Worm (Caenorhabditis elegans): ENCODE results near the gene unc-132.

Gene unc-132

DNA sequence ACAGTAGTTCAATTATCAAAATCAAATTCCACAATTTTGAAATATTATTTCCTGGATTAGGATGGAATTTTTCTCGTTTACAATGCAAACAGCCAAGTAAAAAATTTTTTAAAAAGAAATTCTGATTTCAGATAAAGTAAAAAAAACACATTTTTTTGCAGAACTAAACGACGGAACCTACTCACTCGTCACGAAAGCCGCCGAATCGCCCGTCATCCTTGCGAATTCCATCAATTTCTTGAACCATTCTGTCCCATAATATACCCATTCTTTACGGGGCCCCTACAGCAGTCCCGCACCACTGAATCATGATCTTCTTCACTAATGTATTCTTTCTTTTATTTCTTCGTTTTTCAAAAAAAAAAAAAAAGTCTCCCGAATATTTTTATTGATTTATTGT, 25.3 kb downstream of the unc-132 start:
- TF ChIP-seq rbr-2 (tag; optimal IDR thresholded peaks at IDR 0.05) = peak; percentile 3
- no peak for TF ChIP-seq nhr-28 (tag; optimal IDR thresholded peaks at IDR 0.05)
- 0 out of 2 replicates have a peak, but pooled peaks have one; percentile 3 for TF ChIP-seq lin-38 (GFP tag; IDR thresholded peaks at IDR 0.05)
- no peak for TF ChIP-seq zfp-2 (tag; optimal IDR thresholded peaks at IDR 0.05)
- TF ChIP-seq mxl-2 (GFP tag; conservative IDR thresholded peaks at IDR 0.05) = no peak
- TF ChIP-seq fkh-10 (GFP tag; optimal IDR thresholded peaks at IDR 0.05) = no peak
- TF ChIP-seq F37D6.2 (tag; optimal IDR thresholded peaks at IDR 0.05) = peak; percentile 48
- TF ChIP-seq arid-1 (GFP tag; conservative IDR thresholded peaks at IDR 0.05) = peak; percentile 26; the same call in 1 of the 2 replicates
- TF ChIP-seq spr-3 (GFP tag; optimal IDR thresholded peaks at IDR 0.05) = peak; percentile 9
- TF ChIP-seq cey-2 (tag; optimal IDR thresholded peaks at IDR 0.05; ENCODE audit: borderline replicate concordance, insufficient read depth) = no peak
- TF ChIP-seq mes-2 (tag; optimal IDR thresholded peaks at IDR 0.05; ENCODE audit: poor library complexity, severe bottlenecking) = peak; percentile 17
- no peak for TF ChIP-seq F10B5.3 (tag; optimal IDR thresholded peaks at IDR 0.05)
- TF ChIP-seq skn-1 (tag; optimal IDR thresholded peaks at IDR 0.05) = no peak
- TF ChIP-seq hmg-1.1 (GFP tag; IDR thresholded peaks at IDR 0.05) = 0 out of 2 replicates have a peak, but pooled peaks have one; percentile 10

DNA sequence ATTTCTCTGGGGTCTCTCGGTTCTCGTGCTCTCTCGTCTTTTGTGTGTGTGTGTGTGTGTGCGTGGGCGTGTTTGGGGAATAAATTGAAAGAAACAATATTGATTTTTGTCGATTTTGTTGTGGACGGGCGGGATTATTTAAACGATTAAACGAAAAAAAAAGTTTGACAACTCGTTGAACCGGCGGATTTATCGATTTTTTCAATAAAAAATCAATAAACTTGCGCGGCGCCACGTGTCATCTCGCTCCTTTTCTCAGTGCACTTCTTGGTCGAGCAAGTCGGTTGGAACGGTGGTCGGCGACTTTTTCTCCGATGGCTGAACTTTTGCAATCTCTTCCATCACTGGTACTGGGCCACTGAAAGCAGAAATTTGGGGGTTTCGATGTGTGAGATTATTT, 26.0 kb downstream of the unc-132 start:
- TF ChIP-seq hmg-1.1 (GFP tag; IDR thresholded peaks at IDR 0.05) (0 out of 2 replicates have a peak, but pooled peaks have one; percentile 24), ceh-28 (tag; optimal IDR thresholded peaks at IDR 0.05) (peak; percentile 57), egl-43 (GFP tag; IDR thresholded peaks at IDR 0.05) (no peak), unc-62 (GFP tag; optimal IDR thresholded peaks at IDR 0.05 in 1 of 2) (peak in 1 of 2 experiments; percentile 0), unc-62 (tag; optimal IDR thresholded peaks at IDR 0.05) (no peak), ama-1 (optimal IDR thresholded peaks at IDR 0.05) (no peak), lsy-2 (tag; optimal IDR thresholded peaks at IDR 0.05) (peak in 1 of 2 experiments; percentile 6)

DNA sequence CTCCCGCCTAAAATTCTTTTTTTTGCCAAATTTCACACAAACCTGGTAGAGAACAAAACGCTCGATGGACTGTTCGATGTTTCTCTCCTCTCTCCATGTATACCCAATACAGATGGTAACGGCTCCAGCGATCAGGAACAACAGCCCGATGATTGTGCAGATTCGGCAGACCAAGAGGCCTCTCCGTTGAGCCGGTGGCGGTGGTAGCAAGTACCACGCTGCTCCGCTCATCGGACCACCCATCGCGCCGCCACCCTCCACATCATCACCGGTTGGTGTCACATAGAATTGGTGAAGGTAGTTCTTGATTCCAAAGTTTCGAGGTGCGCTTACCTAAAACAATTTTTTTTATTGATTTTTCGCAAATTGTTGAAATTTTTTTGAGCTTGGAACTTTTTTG, 27.8 kb downstream of the unc-132 start:
- TF ChIP-seq aha-1 (tag) = peak; percentile 41
- no peak for TF ChIP-seq php-3 (GFP tag; IDR thresholded peaks at IDR 0.05)
- no peak for TF ChIP-seq Y105C5A.15 (GFP tag; IDR thresholded peaks at IDR 0.05)
- peak; percentile 80 for TF ChIP-seq set-16 (GFP tag; IDR thresholded peaks at IDR 0.05)
- no peak for TF ChIP-seq fkh-10 (GFP tag; optimal IDR thresholded peaks at IDR 0.05)
- no peak for TF ChIP-seq R02D3.7 (tag; optimal IDR thresholded peaks at IDR 0.05)
- peak; percentile 18; the same call in 1 of the 2 replicates for TF ChIP-seq hmg-1.1 (GFP tag; IDR thresholded peaks at IDR 0.05)
- TF ChIP-seq jun-1 (tag; optimal IDR thresholded peaks at IDR 0.05) = no peak
- TF ChIP-seq ceh-62 (tag; optimal IDR thresholded peaks at IDR 0.05) = no peak
- TF ChIP-seq lin-1 (GFP tag; IDR thresholded peaks at IDR 0.05) = no peak

DNA sequence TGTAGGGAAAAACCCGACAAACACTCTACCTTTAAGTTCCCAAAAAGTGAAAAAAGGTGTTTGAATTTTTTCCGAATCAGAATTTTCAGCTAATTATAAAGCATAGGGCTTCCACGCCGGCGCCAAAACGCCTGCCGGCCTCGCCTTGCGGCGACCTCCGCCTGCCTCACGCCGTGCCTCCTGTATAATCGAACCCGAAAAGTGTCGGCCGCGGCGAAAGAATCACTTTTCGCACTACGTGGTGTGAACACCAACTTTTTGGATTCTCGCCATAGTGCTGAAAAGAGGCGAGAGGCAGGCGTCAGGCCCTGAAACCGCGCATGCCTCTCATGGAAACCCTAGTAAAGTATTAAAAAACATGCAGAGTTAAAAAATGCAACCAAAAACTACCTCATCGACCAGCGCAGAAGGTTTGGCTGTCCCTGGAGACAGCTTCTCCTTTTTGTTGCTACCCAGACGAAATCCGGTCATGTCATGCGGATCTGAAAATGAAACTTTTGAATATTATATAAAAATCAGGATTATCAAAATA, 28.6 kb downstream of the unc-132 start, which contains the start of gene nrsn-1:
Gene nrsn-1, minus strand, starts transcription at position 482 of the 532 bp plus-strand sequence.
- TF ChIP-seq nhr-6 (tag; optimal IDR thresholded peaks at IDR 0.05) (no peak), ztf-7 (tag; optimal IDR thresholded peaks at IDR 0.05) (no peak), sdz-12 (GFP tag; optimal IDR thresholded peaks at IDR 0.05) (no peak), dmd-8 (GFP tag; IDR thresholded peaks at IDR 0.05) (no peak), nhr-42 (GFP tag; IDR thresholded peaks at IDR 0.05) (peak; percentile 40; the same call in 1 of the 2 replicates), zag-1 (tag; optimal IDR thresholded peaks at IDR 0.05) (no peak), egl-27 (tag; optimal IDR thresholded peaks at IDR 0.05) (no peak), Y5F2A.4 (GFP tag; optimal IDR thresholded peaks at IDR 0.05) (no peak), ceh-20 (GFP tag; IDR thresholded peaks at IDR 0.05) (0 out of 2 replicates have a peak, but pooled peaks have one; percentile 36), egl-43 (GFP tag; IDR thresholded peaks at IDR 0.05) (0 out of 2 replicates have a peak, but pooled peaks have one; percentile 67), Y105C5A.15 (GFP tag; IDR thresholded peaks at IDR 0.05) (no peak), set-16 (GFP tag; IDR thresholded peaks at IDR 0.05) (peak; percentile 76), zip-11 (GFP tag; IDR thresholded peaks at IDR 0.05) (no peak)
